Fruit fly (Drosophila melanogaster) whole organism, prepupa: Measurements from ENCODE around the gene Pfrx.

ENCODE experiments used
- CG32006 ChIP-seq: fragments of 200-800 bp; sonication (Bioruptor generic); optimal IDR thresholded peaks from 3 replicates; lab custom pipeline; 2017; ENCODE audit warnings: missing biosample characterization, mild to moderate bottlenecking, missing genetic modification characterization
- Ets21C ChIP-seq: fragments of 200-800 bp; sonication (Bioruptor generic); optimal IDR thresholded peaks from 3 replicates; lab custom pipeline; 2016; ENCODE audit warnings: missing biosample characterization, missing genetic modification characterization
- Sox102F ChIP-seq: fragments of 200-800 bp; sonication (Bioruptor generic); optimal IDR thresholded peaks from 2 replicates; lab custom pipeline; 2016; ENCODE audit warnings: missing biosample characterization, mild to moderate bottlenecking, missing genetic modification characterization
- Sox14 ChIP-seq: fragments of 200-800 bp; sonication (Bioruptor generic); optimal IDR thresholded peaks from 3 replicates; lab custom pipeline; 2016; ENCODE audit warnings: missing biosample characterization, missing genetic modification characterization

DNA sequence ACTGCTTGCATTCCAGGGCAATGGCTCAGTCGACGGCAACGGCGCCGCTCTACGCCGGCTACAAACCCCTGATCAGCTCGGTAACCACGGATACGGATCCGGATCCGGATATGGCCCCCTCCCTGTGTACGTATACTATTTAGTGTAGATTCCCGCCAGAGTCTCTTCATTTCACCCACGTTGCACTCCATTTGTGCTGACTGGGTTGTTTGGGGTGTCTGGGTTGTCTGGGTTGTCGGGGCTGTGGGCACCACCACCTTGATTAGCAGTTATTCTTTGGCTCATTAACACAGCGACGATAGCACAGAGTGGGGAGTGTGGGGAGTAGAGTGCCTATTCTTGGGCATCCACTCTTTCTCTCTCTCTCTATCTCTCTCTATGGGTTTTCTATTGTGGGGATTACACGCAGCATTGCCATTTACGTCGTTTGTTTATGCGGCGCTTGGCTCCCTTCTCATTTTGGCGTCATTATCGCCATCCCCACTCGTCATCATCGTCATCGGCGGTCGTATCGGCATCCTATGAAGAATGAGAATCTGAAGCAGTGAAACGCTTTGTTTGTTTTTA lies 3.5 kb downstream of the Pfrx start:
- no peak for TF ChIP-seq Sox102F
- no peak for TF ChIP-seq Ets21C
- TF ChIP-seq CG32006 (GFP tag; lab: Kevin White, UChicago): no peak
- TF ChIP-seq Sox14 (GFP tag; lab: Kevin White, UChicago): no peak
